Worm (Caenorhabditis elegans): ENCODE measurements around the gene VF13D12L.3.

Gene VF13D12L.3

ce11 chrII:11695945-11696270 is 9.9 kb upstream of the VF13D12L.3 start, which contains the start of gene xpf-1:
Gene xpf-1, plus strand, starts transcription at chrII:11696171.
- TF ChIP-seq W03F9.2 (tag; optimal IDR thresholded peaks at IDR 0.05) (no peak), dao-5 (tag; optimal IDR thresholded peaks at IDR 0.05) (no peak), him-1 (tag; optimal IDR thresholded peaks at IDR 0.05) (no peak)

ce11 chrII:11700200-11700599 is 5.6 kb upstream of the VF13D12L.3 start, which contains the start of gene inos-1:
Gene inos-1, minus strand, starts transcription at chrII:11700300.
- TF ChIP-seq dao-5 (tag; optimal IDR thresholded peaks at IDR 0.05) (no peak), him-1 (tag; optimal IDR thresholded peaks at IDR 0.05) (no peak), W03F9.2 (tag; optimal IDR thresholded peaks at IDR 0.05) (no peak)

ce11 chrII:11700635-11701034 is 5.2 kb upstream of the VF13D12L.3 start:
- no peak for TF ChIP-seq W03F9.2 (tag; optimal IDR thresholded peaks at IDR 0.05)

- TF ChIP-seq dao-5 (tag; optimal IDR thresholded peaks at IDR 0.05), result no peak
- TF ChIP-seq W03F9.2 (tag; optimal IDR thresholded peaks at IDR 0.05), result no peak
- TF ChIP-seq him-1 (tag; optimal IDR thresholded peaks at IDR 0.05), result no peak
Observed at ce11 chrII:11709464-11709863, 3.7 kb downstream of the VF13D12L.3 start, which contains the start of gene fcmt-1. Gene fcmt-1, minus strand, starts transcription at chrII:11709564.

- TF ChIP-seq him-1 (tag; optimal IDR thresholded peaks at IDR 0.05), result no peak
- TF ChIP-seq W03F9.2 (tag; optimal IDR thresholded peaks at IDR 0.05), result no peak
- no peak for TF ChIP-seq dao-5 (tag; optimal IDR thresholded peaks at IDR 0.05)
Observed at ce11 chrII:11710771-11711170, 5.0 kb downstream of the VF13D12L.3 start.

- TF ChIP-seq him-1 (tag; optimal IDR thresholded peaks at IDR 0.05), result no peak
- TF ChIP-seq W03F9.2 (tag; optimal IDR thresholded peaks at IDR 0.05), result no peak
- no peak for TF ChIP-seq dao-5 (tag; optimal IDR thresholded peaks at IDR 0.05)
Observed at ce11 chrII:11713569-11713968, 7.8 kb downstream of the VF13D12L.3 start, which contains the start of gene F13D12.10. Gene F13D12.10, plus strand, starts transcription at chrII:11713799.

ce11 chrII:11714728-11715127 is 8.9 kb downstream of the VF13D12L.3 start:
- TF ChIP-seq dao-5 (tag; optimal IDR thresholded peaks at IDR 0.05) (no peak), W03F9.2 (tag; optimal IDR thresholded peaks at IDR 0.05) (no peak), him-1 (tag; optimal IDR thresholded peaks at IDR 0.05) (no peak)

- TF ChIP-seq W03F9.2 (tag; optimal IDR thresholded peaks at IDR 0.05) (no peak), dao-5 (tag; optimal IDR thresholded peaks at IDR 0.05) (no peak), him-1 (tag; optimal IDR thresholded peaks at IDR 0.05) (no peak)
Observed at ce11 chrII:11719533-11719932, 13.7 kb downstream of the VF13D12L.3 start.

- no peak for TF ChIP-seq W03F9.2 (tag; optimal IDR thresholded peaks at IDR 0.05)
- TF ChIP-seq him-1 (tag; optimal IDR thresholded peaks at IDR 0.05), result no peak
Observed at ce11 chrII:11720102-11720501, 14.3 kb downstream of the VF13D12L.3 start, which contains the start of gene F13D12.3. Gene F13D12.3, plus strand, starts transcription at chrII:11720402.

- TF ChIP-seq him-1 (tag; optimal IDR thresholded peaks at IDR 0.05) (no peak), W03F9.2 (tag; optimal IDR thresholded peaks at IDR 0.05) (no peak), dao-5 (tag; optimal IDR thresholded peaks at IDR 0.05) (no peak)
Observed at ce11 chrII:11720819-11721218, 15.0 kb downstream of the VF13D12L.3 start.

ce11 chrII:11721604-11722003 is 15.8 kb downstream of the VF13D12L.3 start:
- no peak for TF ChIP-seq dao-5 (tag; optimal IDR thresholded peaks at IDR 0.05)
- TF ChIP-seq him-1 (tag; optimal IDR thresholded peaks at IDR 0.05), result no peak
- TF ChIP-seq W03F9.2 (tag; optimal IDR thresholded peaks at IDR 0.05), result no peak

ce11 chrII:11722164-11722563 is 16.4 kb downstream of the VF13D12L.3 start:
- TF ChIP-seq W03F9.2 (tag; optimal IDR thresholded peaks at IDR 0.05), result no peak
- TF ChIP-seq dao-5 (tag; optimal IDR thresholded peaks at IDR 0.05), result no peak
- TF ChIP-seq him-1 (tag; optimal IDR thresholded peaks at IDR 0.05), result no peak

- TF ChIP-seq dao-5 (tag; optimal IDR thresholded peaks at IDR 0.05) (no peak), W03F9.2 (tag; optimal IDR thresholded peaks at IDR 0.05) (no peak), him-1 (tag; optimal IDR thresholded peaks at IDR 0.05) (no peak)
Observed at ce11 chrII:11723904-11724303, 18.1 kb downstream of the VF13D12L.3 start, which contains the start of gene ldh-1. Gene ldh-1, plus strand, starts transcription at chrII:11724204.

ce11 chrII:11724362-11724761 is 18.6 kb downstream of the VF13D12L.3 start:
- TF ChIP-seq W03F9.2 (tag; optimal IDR thresholded peaks at IDR 0.05) (no peak), him-1 (tag; optimal IDR thresholded peaks at IDR 0.05) (no peak), dao-5 (tag; optimal IDR thresholded peaks at IDR 0.05) (no peak)

ce11 chrII:11725615-11726014 is 19.8 kb downstream of the VF13D12L.3 start:
- no peak for TF ChIP-seq W03F9.2 (tag; optimal IDR thresholded peaks at IDR 0.05)
- no peak for TF ChIP-seq him-1 (tag; optimal IDR thresholded peaks at IDR 0.05)
- TF ChIP-seq dao-5 (tag; optimal IDR thresholded peaks at IDR 0.05), result no peak

Measured in whole organism, L4/young adult.